Worm (Caenorhabditis elegans): ENCODE measurements around the gene gpb-1.

- TF ChIP-seq swsn-7 (tag; optimal IDR thresholded peaks at IDR 0.05) (no peak), ceh-82 (tag; optimal IDR thresholded peaks at IDR 0.05) (no peak), fos-1 (tag; optimal IDR thresholded peaks at IDR 0.05) (no peak), unc-86 (tag; optimal IDR thresholded peaks at IDR 0.05) (no peak), fkh-4 (tag; optimal IDR thresholded peaks at IDR 0.05; ENCODE audit: borderline replicate concordance) (no peak), zag-1 (tag; optimal IDR thresholded peaks at IDR 0.05) (no peak), pqm-1 (tag; optimal IDR thresholded peaks at IDR 0.05) (no peak), dsc-1 (tag; optimal IDR thresholded peaks at IDR 0.05) (no peak), lin-15B (tag; optimal IDR thresholded peaks at IDR 0.05) (no peak), mep-1 (tag; optimal IDR thresholded peaks at IDR 0.05) (no peak)
These were observed 18.5 kb downstream of the gpb-1 start for ce11 chrII:11729757-11730535.

All from whole organism, L1 larva.